Fruit fly (Drosophila melanogaster) whole organism, embryonic: ENCODE measurements around the gene CG10486.

ENCODE experiments used
- Aef1 ChIP-seq: fragments of 200-800 bp; sonication (Bioruptor generic); IDR thresholded peaks from 3 replicates; pipeline ENCODE4 v1.3.6; 2022; ENCODE audit warnings: missing biosample characterization, missing genetic modification characterization
- Awh ChIP-seq: fragments of 200-800 bp; sonication (Bioruptor generic); IDR thresholded peaks from 2 replicates; pipeline ENCODE4, ENCODE4 v1.3.6; 2022; ENCODE audit warnings: missing biosample characterization, missing genetic modification characterization
- CG10147 ChIP-seq: fragments of 200-800 bp; sonication (Bioruptor generic); optimal IDR thresholded peaks from 2 replicates; lab custom pipeline; 2019; ENCODE audit warnings: missing biosample characterization, mild to moderate bottlenecking, missing genetic modification characterization, moderate library complexity
- CG1024 ChIP-seq: fragments of 200-800 bp; sonication (Bioruptor generic); IDR thresholded peaks from 2 replicates; pipeline ENCODE4 v1.3.6; 2022; ENCODE audit warnings: missing biosample characterization, missing genetic modification characterization
- CG10267 ChIP-seq: fragments of 200-800 bp; sonication (Bioruptor generic); optimal IDR thresholded peaks from 2 replicates; lab custom pipeline; 2018; ENCODE audit warnings: missing biosample characterization, mild to moderate bottlenecking, missing genetic modification characterization, moderate library complexity
- CG13287 ChIP-seq: fragments of 200-800 bp; sonication (Bioruptor generic); IDR thresholded peaks from 2 replicates; pipeline ENCODE4 v1.3.6; 2022; ENCODE audit warnings: missing biosample characterization, missing genetic modification characterization; ENCODE audit not compliant: partially characterized antibody
- CG14965 ChIP-seq: fragments of 200-800 bp; sonication (Bioruptor generic); optimal IDR thresholded peaks from 2 replicates; lab custom pipeline; 2016; ENCODE audit warnings: missing biosample characterization, missing genetic modification characterization, borderline replicate concordance
- CG16813 ChIP-seq: fragments of 200-800 bp; sonication (Bioruptor generic); IDR thresholded peaks from 3 replicates; pipeline ENCODE4 v1.3.6; 2022; ENCODE audit warnings: missing biosample characterization, missing genetic modification characterization; ENCODE audit not compliant: partially characterized antibody
- CG17359 ChIP-seq: fragments of 200-800 bp; sonication (Bioruptor generic); optimal IDR thresholded peaks from 3 replicates; lab custom pipeline; 2018; ENCODE audit warnings: missing biosample characterization, mild to moderate bottlenecking, missing genetic modification characterization, moderate library complexity
- CG17385 ChIP-seq: fragments of 200-800 bp; sonication (Bioruptor generic); optimal IDR thresholded peaks from 3 replicates; lab custom pipeline; 2018; ENCODE audit warnings: missing biosample characterization, mild to moderate bottlenecking, missing genetic modification characterization
- CG18619 ChIP-seq: fragments of 200-800 bp; sonication (Bioruptor generic); optimal IDR thresholded peaks from 3 replicates; lab custom pipeline; 2017; ENCODE audit warnings: missing biosample characterization, mild to moderate bottlenecking, missing genetic modification characterization
- CG31224 ChIP-seq: fragments of 200-800 bp; sonication (Bioruptor generic); IDR thresholded peaks from 2 replicates; pipeline ENCODE4 v1.3.6; 2022; ENCODE audit warnings: missing biosample characterization, missing genetic modification characterization
- CG3163 ChIP-seq: fragments of 200-800 bp; sonication (Bioruptor generic); optimal IDR thresholded peaks from 3 replicates; lab custom pipeline; 2016; ENCODE audit warnings: missing biosample characterization, missing genetic modification characterization
- CG32772 ChIP-seq: fragments of 200-800 bp; sonication (Bioruptor generic); IDR thresholded peaks from 2 replicates; pipeline ENCODE4 v1.3.6; 2022; ENCODE audit warnings: missing biosample characterization, missing genetic modification characterization
- CG43689 ChIP-seq: fragments of 200-800 bp; sonication (Bioruptor generic); IDR thresholded peaks from 2 replicates; pipeline ENCODE4 v1.3.6; 2022; ENCODE audit warnings: missing biosample characterization, missing genetic modification characterization
- CG6654 ChIP-seq: fragments of 200-800 bp; sonication (Bioruptor generic); optimal IDR thresholded peaks from 2 replicates; lab custom pipeline; 2017; ENCODE audit warnings: missing biosample characterization, mild to moderate bottlenecking, missing genetic modification characterization
- CG6813 ChIP-seq: fragments of 200-800 bp; sonication (Bioruptor generic); optimal IDR thresholded peaks from 2 replicates; lab custom pipeline; 2017; ENCODE audit warnings: missing biosample characterization, missing genetic modification characterization, mild to moderate bottlenecking, moderate library complexity, missing genetic modification reagents
- CG9215 ChIP-seq: fragments of 200-800 bp; sonication (Bioruptor generic); IDR thresholded peaks from 2 replicates; pipeline ENCODE4 v1.3.6; 2022; ENCODE audit warnings: missing biosample characterization, missing genetic modification characterization
- D ChIP-seq, 2 experiments: fragments of 200-800 bp in 1 of 2; fragments of >200 bp in 1 of 2; sonication (Bioruptor generic) in 1 of 2; optimal IDR thresholded peaks; 2 replicates in 1 of 2; 3 replicates in 1 of 2; lab custom pipeline; 2017; ENCODE audit warnings: mild to moderate bottlenecking in 1 of 2, missing biosample characterization in 1 of 2, missing genetic modification characterization in 1 of 2, missing genetic modification reagents in 1 of 2
- Dfd ChIP-seq, 2 experiments: fragments of >200 bp; optimal IDR thresholded peaks; 2 replicates each; lab custom pipeline; 2017; ENCODE audit warnings: missing biosample characterization in 2 of 2, missing genetic modification characterization in 2 of 2
- Dip3 ChIP-seq: fragments of 200-800 bp; sonication (Bioruptor generic); optimal IDR thresholded peaks from 3 replicates; lab custom pipeline; 2016; ENCODE audit warnings: missing biosample characterization, missing genetic modification characterization
- Drgx ChIP-seq: fragments of 200-800 bp; sonication (Bioruptor generic); IDR thresholded peaks from 2 replicates; pipeline ENCODE4 v1.3.6; 2022; ENCODE audit warnings: missing biosample characterization, missing genetic modification characterization
- E2f1 ChIP-seq: fragments of 200-800 bp; sonication (Bioruptor generic); IDR thresholded peaks from 2 replicates; pipeline ENCODE4 v1.3.6; 2022; ENCODE audit warnings: missing biosample characterization, missing genetic modification characterization
- Max ChIP-seq: fragments of 200-800 bp; sonication (Bioruptor generic); optimal IDR thresholded peaks from 2 replicates; lab custom pipeline; 2016; ENCODE audit warnings: missing biosample characterization, mild to moderate bottlenecking, missing genetic modification characterization
- Mrtf ChIP-seq: fragments of 200-800 bp; sonication (Bioruptor generic); IDR thresholded peaks from 3 replicates; pipeline ENCODE4 v1.3.6; 2022; ENCODE audit warnings: missing biosample characterization, missing genetic modification characterization
- Neu2 ChIP-seq: fragments of 200-800 bp; sonication (Bioruptor generic); optimal IDR thresholded peaks from 3 replicates; lab custom pipeline; 2016; ENCODE audit warnings: missing biosample characterization, missing genetic modification characterization, borderline replicate concordance
- Nf-YA ChIP-seq: fragments of 200-800 bp; sonication (Bioruptor generic); IDR thresholded peaks from 2 replicates; pipeline ENCODE4 v1.3.6; 2022; ENCODE audit warnings: missing biosample characterization, missing genetic modification characterization
- Ravus ChIP-seq: fragments of 200-800 bp; sonication (Bioruptor generic); IDR thresholded peaks from 2 replicates; pipeline ENCODE4 v1.3.6; 2022; ENCODE audit warnings: missing biosample characterization, missing genetic modification characterization
- Sox102F ChIP-seq: fragments of 200-800 bp; sonication (Bioruptor generic); optimal IDR thresholded peaks from 2 replicates; lab custom pipeline; 2018; ENCODE audit warnings: missing biosample characterization, mild to moderate bottlenecking, missing genetic modification characterization, moderate library complexity
- Sry-β ChIP-seq: fragments of 200-800 bp; sonication (Bioruptor generic); optimal IDR thresholded peaks from 2 replicates; lab custom pipeline; 2018; ENCODE audit warnings: missing biosample characterization, mild to moderate bottlenecking, missing genetic modification characterization, moderate library complexity
- Trl ChIP-seq, 3 experiments: fragments of >200 bp in 2 of 3; fragments of 200-800 bp in 1 of 3; sonication (Bioruptor generic) in 1 of 3; optimal IDR thresholded peaks; 2 replicates in 1 of 3; 3 replicates in 2 of 3; lab custom pipeline; 2016 to 2017; ENCODE audit warnings: missing biosample characterization in 1 of 3, missing genetic modification characterization in 1 of 3
- Xrp1 ChIP-seq: fragments of 200-800 bp; sonication (Bioruptor generic); IDR thresholded peaks from 2 replicates; pipeline ENCODE4 v1.3.6; 2022; ENCODE audit warnings: missing biosample characterization, missing genetic modification characterization
- bowl ChIP-seq: fragments of 200-800 bp; sonication (Bioruptor generic); IDR thresholded peaks from 2 replicates; pipeline ENCODE4 v1.3.6; 2022; ENCODE audit warnings: missing biosample characterization, missing genetic modification characterization
- cato ChIP-seq: fragments of 200-800 bp; sonication (Bioruptor generic); optimal IDR thresholded peaks from 2 replicates; lab custom pipeline; 2016; ENCODE audit warnings: missing biosample characterization, missing genetic modification characterization, borderline replicate concordance
- caup ChIP-seq: fragments of 200-800 bp; sonication (Bioruptor generic); optimal IDR thresholded peaks from 3 replicates; lab custom pipeline; 2017; ENCODE audit warnings: missing biosample characterization, mild to moderate bottlenecking, missing genetic modification characterization, moderate library complexity; ENCODE audit not compliant: severe bottlenecking
- chif ChIP-seq, 2 experiments: fragments of 200-800 bp; sonication (Bioruptor generic); optimal IDR thresholded peaks; 3 replicates each; lab custom pipeline; 2016; ENCODE audit warnings: missing biosample characterization in 2 of 2, missing genetic modification characterization in 2 of 2
- danr ChIP-seq: fragments of 200-800 bp; sonication (Bioruptor generic); IDR thresholded peaks from 2 replicates; pipeline ENCODE4 v1.3.6; 2022; ENCODE audit warnings: missing biosample characterization, missing genetic modification characterization
- fd64A ChIP-seq: fragments of 200-800 bp; sonication (Bioruptor generic); optimal IDR thresholded peaks from 3 replicates; lab custom pipeline; 2018; ENCODE audit warnings: missing biosample characterization, mild to moderate bottlenecking, missing genetic modification characterization
- gfzf ChIP-seq: fragments of 200-800 bp; sonication (Bioruptor generic); optimal IDR thresholded peaks from 2 replicates; lab custom pipeline; 2016; ENCODE audit warnings: missing biosample characterization, mild to moderate bottlenecking, missing genetic modification characterization, moderate library complexity
- hbn ChIP-seq: fragments of 200-800 bp; sonication (Bioruptor generic); IDR thresholded peaks from 2 replicates; pipeline ENCODE4 v1.3.6; 2022; ENCODE audit warnings: missing biosample characterization, missing genetic modification characterization; ENCODE audit not compliant: partially characterized antibody
- pita ChIP-seq: fragments of 200-800 bp; sonication (Bioruptor generic); optimal IDR thresholded peaks from 2 replicates; lab custom pipeline; 2017; ENCODE audit warnings: missing biosample characterization, mild to moderate bottlenecking, missing genetic modification characterization
- pnt ChIP-seq: fragments of 200-800 bp; sonication (Bioruptor generic); optimal IDR thresholded peaks from 3 replicates; lab custom pipeline; 2016; ENCODE audit warnings: missing biosample characterization, missing genetic modification characterization
- sisA ChIP-seq: fragments of 200-800 bp; sonication (Bioruptor generic); IDR thresholded peaks from 2 replicates; pipeline ENCODE4 v1.3.6; 2022; ENCODE audit warnings: missing biosample characterization, missing genetic modification characterization
- sna ChIP-seq: fragments of 200-800 bp; sonication (Bioruptor generic); IDR thresholded peaks from 2 replicates; pipeline ENCODE4 v1.3.6; 2022; ENCODE audit warnings: missing biosample characterization, missing genetic modification characterization; ENCODE audit not compliant: partially characterized antibody
- wdn ChIP-seq: fragments of 200-800 bp; sonication (Bioruptor generic); IDR thresholded peaks from 2 replicates; pipeline ENCODE4 v1.3.6; 2022; ENCODE audit warnings: missing biosample characterization, missing genetic modification characterization
- zen2 ChIP-seq: fragments of 200-800 bp; sonication (Bioruptor generic); IDR thresholded peaks from 3 replicates; pipeline ENCODE4 v1.3.6; 2022; ENCODE audit warnings: missing biosample characterization, missing genetic modification characterization; ENCODE audit not compliant: partially characterized antibody

CG10486 gene

dm6 chr3L:5926015-5926988 lies 19.8 kb upstream of the CG10486 start (continued):
- TF ChIP-seq Dip3 (GFP tag; lab: Kevin White, UChicago) (peak; percentile 11), pnt (GFP tag; lab: Kevin White, UChicago) (peak; percentile 10), CG1024 (GFP tag; lab: Robert Waterston, UW) (0 out of 2 replicates have a peak, but pooled peaks have one; percentile 12), CG16813 (GFP tag; lab: Robert Waterston, UW) (no peak), Sry-β (GFP tag; lab: Kevin White, UChicago) (no peak), CG3163 (no peak), Drgx (GFP tag; lab: Robert Waterston, UW) (no peak), CG43689 (0 out of 2 replicates have a peak, but pooled peaks have one; percentile 30), CG17385 (peak; percentile 42), CG32772 (no peak), CG10147 (GFP tag; lab: Kevin White, UChicago) (no peak), D (optimal IDR thresholded peaks at IDR 0.05; lab: Kevin White, UChicago) (no peak), D (GFP tag; optimal IDR thresholded peaks at IDR 0.05; lab: Kevin White, UChicago) (no peak), Mrtf (GFP tag; lab: Robert Waterston, UW) (no peak), Nf-YA (GFP tag; lab: Robert Waterston, UW) (no peak), E2f1 (GFP tag; lab: Robert Waterston, UW) (no peak), cato (GFP tag; lab: Kevin White, UChicago) (no peak), CG6654 (no peak), CG31224 (no peak), Xrp1 (GFP tag; lab: Robert Waterston, UW) (peak; percentile 59; the same call in 1 of the 2 replicates), Aef1 (GFP tag; lab: Robert Waterston, UW) (no peak), CG10267 (tag; lab: Kevin White, UChicago) (no peak), Awh (no peak), caup (GFP tag; lab: Kevin White, UChicago) (no peak), sna (0 out of 2 replicates have a peak, but pooled peaks have one; percentile 33), gfzf (GFP tag; lab: Kevin White, UChicago) (no peak), Trl (optimal IDR thresholded peaks at IDR 0.05; lab: Kevin White, UChicago) (peak; percentile 52 to 64), Trl (GFP tag; optimal IDR thresholded peaks at IDR 0.05; lab: Kevin White, UChicago) (no peak), CG18619 (peak; percentile 22), Neu2 (GFP tag; lab: Kevin White, UChicago) (no peak), Max (GFP tag; lab: Kevin White, UChicago) (no peak), pita (no peak), Dfd (GFP tag; optimal IDR thresholded peaks at IDR 0.05; lab: Kevin White, UChicago) (no peak), CG9215 (GFP tag; lab: Robert Waterston, UW) (no peak), CG6813 (GFP tag; lab: Kevin White, UChicago) (no peak), CG13287 (GFP tag; lab: Robert Waterston, UW) (no peak), sisA (GFP tag; lab: Robert Waterston, UW) (no peak), wdn (GFP tag; lab: Robert Waterston, UW) (no peak), bowl (GFP tag; lab: Robert Waterston, UW) (0 out of 2 replicates have a peak, but pooled peaks have one; percentile 12), Ravus (GFP tag; lab: Robert Waterston, UW) (no peak), zen2 (GFP tag; lab: Robert Waterston, UW) (no peak), CG14965 (GFP tag; lab: Kevin White, UChicago) (no peak), fd64A (GFP tag; lab: Kevin White, UChicago) (peak; percentile 20), hbn (GFP tag; lab: Robert Waterston, UW) (no peak), Sox102F (GFP tag; lab: Kevin White, UChicago) (peak; percentile 74), chif (GFP tag; optimal IDR thresholded peaks at IDR 0.05; lab: Kevin White, UChicago) (peak in 1 of 2 experiments; percentile 34), CG17359 (tag; lab: Kevin White, UChicago) (peak; percentile 77), danr (no peak)
